Fruit fly (Drosophila melanogaster): Measurements from ENCODE around the gene CG5916.
A peak's percentile ranks its signal among the peaks of the same experiment; 100 is the strongest.

Gene CG5916

dm6 chr3R:16146632-16147453, at the start of gene CG5916, which contains the start of gene Mic26-27 (continued):
- TF ChIP-seq ems (GFP tag; optimal IDR thresholded peaks at IDR 0.05) (peak; percentile 56), phol (tag; optimal IDR thresholded peaks at IDR 0.05) (peak; percentile 97), ham (GFP tag; IDR thresholded peaks at IDR 0.05) (no peak), B-H2 (GFP tag; optimal IDR thresholded peaks at IDR 0.05) (no peak), pros (GFP tag; optimal IDR thresholded peaks at IDR 0.05) (no peak), Stat92E (GFP tag; optimal IDR thresholded peaks at IDR 0.05) (no peak), CG6254 (GFP tag; optimal IDR thresholded peaks at IDR 0.05) (peak; percentile 99), CG9932 (GFP tag; IDR thresholded peaks at IDR 0.05) (peak; percentile 90), CG6175 (GFP tag; IDR thresholded peaks at IDR 0.05) (peak; percentile 32; the same call in 1 of the 3 replicates), CG3281 (GFP tag; optimal IDR thresholded peaks at IDR 0.05) (no peak), bigmax (GFP tag; optimal IDR thresholded peaks at IDR 0.05) (no peak), dmrt99B (tag; optimal IDR thresholded peaks at IDR 0.05) (no peak), slou (GFP tag; optimal IDR thresholded peaks at IDR 0.05) (peak; percentile 58), NK7.1 (GFP tag; optimal IDR thresholded peaks at IDR 0.05) (peak; percentile 28), CG17612 (GFP tag; IDR thresholded peaks at IDR 0.05) (no peak), Trl (optimal IDR thresholded peaks at IDR 0.05) (peak in 1 of 2 experiments; percentile 0), Trl (GFP tag; optimal IDR thresholded peaks at IDR 0.05) (peak; percentile 85), CG12219 (GFP tag; optimal IDR thresholded peaks at IDR 0.05) (no peak), CG11456 (GFP tag; IDR thresholded peaks at IDR 0.05) (peak; percentile 80; the same call in 2 of the 3 replicates), CG3163 (GFP tag; optimal IDR thresholded peaks at IDR 0.05) (peak; percentile 80), CG13296 (GFP tag; optimal IDR thresholded peaks at IDR 0.05) (no peak), CG6683 (GFP tag; optimal IDR thresholded peaks at IDR 0.05) (no peak), CG32767 (GFP tag; IDR thresholded peaks at IDR 0.05) (peak; percentile 68), lola (GFP tag; optimal IDR thresholded peaks at IDR 0.05) (peak in 1 of 3 experiments; percentile 95), tgo (GFP tag; IDR thresholded peaks at IDR 0.05) (peak; percentile 81), CG13424 (tag; optimal IDR thresholded peaks at IDR 0.05) (peak; percentile 95), HHEX (GFP tag; optimal IDR thresholded peaks at IDR 0.05) (no peak), vnd (GFP tag; IDR thresholded peaks at IDR 0.05; ENCODE audit: partially characterized antibody) (peak; percentile 100), pfk (GFP tag; optimal IDR thresholded peaks at IDR 0.05) (no peak), lov (optimal IDR thresholded peaks at IDR 0.05) (no peak), lov (GFP tag; IDR thresholded peaks at IDR 0.05) (peak; percentile 88; the same call in 1 of the 3 replicates), h (optimal IDR thresholded peaks at IDR 0.05) (no peak), tio (GFP tag; optimal IDR thresholded peaks at IDR 0.05) (peak; percentile 70), oc (tag; optimal IDR thresholded peaks at IDR 0.05) (no peak), Xrp1 (GFP tag; IDR thresholded peaks at IDR 0.05) (peak; percentile 87), lab (GFP tag; optimal IDR thresholded peaks at IDR 0.05) (peak; percentile 42), CG17385 (GFP tag; optimal IDR thresholded peaks at IDR 0.05) (peak; percentile 20), CG2202 (tag; optimal IDR thresholded peaks at IDR 0.05) (no peak), CG11093 (GFP tag; IDR thresholded peaks at IDR 0.05) (peak; percentile 67; the same call in 1 of the 3 replicates), Med (GFP tag) (peak; percentile 95), org-1 (GFP tag; optimal IDR thresholded peaks at IDR 0.05) (peak; percentile 14), CG16815 (GFP tag; optimal IDR thresholded peaks at IDR 0.05) (peak; percentile 85), tup (GFP tag; optimal IDR thresholded peaks at IDR 0.05) (no peak), CG10209 (GFP tag; optimal IDR thresholded peaks at IDR 0.05) (peak; percentile 60), Blimp-1 (GFP tag; optimal IDR thresholded peaks at IDR 0.05) (peak; percentile 85), CG4617 (GFP tag; optimal IDR thresholded peaks at IDR 0.05; ENCODE audit: borderline replicate concordance) (peak; percentile 84), CG16863 (GFP tag; optimal IDR thresholded peaks at IDR 0.05) (peak; percentile 83)
